Fruit fly (Drosophila melanogaster) whole organism, adult: ENCODE data around the gene CG31464.
A peak's percentile ranks its signal among the peaks of the same experiment; 100 is the strongest.

Experiments used
- CG12768 ChIP-seq: fragments of 200-800 bp; sonication (Bioruptor generic); optimal IDR thresholded peaks from 2 replicates; lab custom pipeline; 2017; ENCODE audit warnings: missing biosample characterization, missing genetic modification characterization, mild to moderate bottlenecking, moderate library complexity, missing genetic modification reagents
- CG14711 ChIP-seq: fragments of 200-800 bp; sonication (Bioruptor generic); optimal IDR thresholded peaks from 2 replicates; lab custom pipeline; 2018; ENCODE audit warnings: missing biosample characterization, mild to moderate bottlenecking, missing genetic modification characterization, moderate library complexity
- CG5204 ChIP-seq: fragments of 200-800 bp; sonication (Bioruptor generic); optimal IDR thresholded peaks from 2 replicates; lab custom pipeline; 2016; ENCODE audit warnings: missing biosample characterization, missing genetic modification characterization
- CG7045 ChIP-seq: fragments of 200-800 bp; sonication (Bioruptor generic); optimal IDR thresholded peaks from 2 replicates; lab custom pipeline; 2017; ENCODE audit warnings: missing biosample characterization, mild to moderate bottlenecking, missing genetic modification characterization
- CG7101 ChIP-seq: fragments of 200-800 bp; sonication (Bioruptor generic); optimal IDR thresholded peaks from 2 replicates; lab custom pipeline; 2018; ENCODE audit warnings: missing biosample characterization, mild to moderate bottlenecking, missing genetic modification characterization, moderate library complexity
- Crg-1 ChIP-seq: fragments of 200-800 bp; sonication (Bioruptor generic); optimal IDR thresholded peaks from 2 replicates; lab custom pipeline; 2016; ENCODE audit warnings: missing biosample characterization, missing genetic modification characterization
- Hr96 ChIP-seq: fragments of 200-800 bp; sonication (Bioruptor generic); optimal IDR thresholded peaks from 2 replicates; lab custom pipeline; 2016; ENCODE audit warnings: missing biosample characterization, missing genetic modification characterization
- cic ChIP-seq: fragments of 200-800 bp; sonication (Bioruptor generic); optimal IDR thresholded peaks from 2 replicates; lab custom pipeline; 2017; ENCODE audit warnings: missing biosample characterization, mild to moderate bottlenecking, missing genetic modification characterization, moderate library complexity
- cnc ChIP-seq, 2 experiments: fragments of >200 bp; optimal IDR thresholded peaks; 2 replicates each; lab custom pipeline; 2017
- kay ChIP-seq: fragments of 200-800 bp; sonication (Bioruptor generic); peaks from one replicate; lab custom pipeline; 2016; ENCODE audit warnings: missing biosample characterization, missing genetic modification characterization, borderline replicate concordance
- tj ChIP-seq: fragments of 200-800 bp; sonication (Bioruptor generic); optimal IDR thresholded peaks from 3 replicates; lab custom pipeline; 2017; ENCODE audit warnings: missing biosample characterization, mild to moderate bottlenecking, missing genetic modification characterization, moderate library complexity

- no peak for TF ChIP-seq tj (GFP tag; lab: Kevin White, UChicago)
- no peak for TF ChIP-seq CG7045 (GFP tag; lab: Kevin White, UChicago)
- no peak for TF ChIP-seq Crg-1 (GFP tag; lab: Kevin White, UChicago)
- no peak for TF ChIP-seq cic (GFP tag; lab: Kevin White, UChicago)
- TF ChIP-seq Hr96 (GFP tag; lab: Kevin White, UChicago) = no peak
- TF ChIP-seq cnc (optimal IDR thresholded peaks at IDR 0.05; lab: Kevin White, UChicago) = no peak
- peak; percentile 73 for TF ChIP-seq kay (GFP tag; lab: Kevin White, UChicago)
- TF ChIP-seq CG14711 (tag; lab: Kevin White, UChicago) = no peak
- peak; percentile 8 for TF ChIP-seq CG7101
- no peak for TF ChIP-seq CG5204 (GFP tag; lab: Kevin White, UChicago)
- TF ChIP-seq CG12768 = no peak
Observed at dm6 chr3R:8300928-8301752, 10.1 kb downstream of the CG31464 start, which contains the start of the genes CG9626 and mRpL1.
